Worm (Caenorhabditis elegans) whole organism, L4 larva: ENCODE results near the gene R08A2.7.

ENCODE experiments used
- T20F7.1 ChIP-seq: fragments of 200-800 bp; sonication (Bioruptor generic); optimal IDR thresholded peaks from 2 replicates; lab custom pipeline; 2018; ENCODE audit warnings: mild to moderate bottlenecking, missing genetic modification characterization, missing compliant biosample characterization
- ceh-82 ChIP-seq: sonication (generic microtip); optimal IDR thresholded peaks from 2 replicates; lab custom pipeline; 2017; ENCODE audit warnings: missing biosample characterization, missing genetic modification characterization
- dpl-1 ChIP-seq: fragments of 150-350 bp; optimal IDR thresholded peaks from 2 replicates; lab custom pipeline; 2014; ENCODE audit warnings: missing biosample characterization, missing genetic modification reagents, missing genetic modification characterization
- fos-1 ChIP-seq: fragments of 150-350 bp; optimal IDR thresholded peaks from 2 replicates; lab custom pipeline; 2014; ENCODE audit warnings: missing biosample characterization, missing genetic modification characterization
- lin-39 ChIP-seq: fragments of 150-350 bp; optimal IDR thresholded peaks from 2 replicates; lab custom pipeline; 2014; ENCODE audit warnings: missing biosample characterization, missing genetic modification reagents, missing genetic modification characterization
- madf-5 ChIP-seq, 2 experiments: fragments of 200-800 bp; sonication (Bioruptor generic); IDR thresholded peaks; 2 replicates each; pipeline ENCODE4 v1.3.6; 2022; ENCODE audit warnings: missing compliant biosample characterization in 2 of 2, missing genetic modification characterization in 2 of 2
- mdl-1 ChIP-seq, 2 experiments: fragments of 150-350 bp in 1 of 2; sonication (generic microtip) in 1 of 2; optimal IDR thresholded peaks; 2 replicates each; lab custom pipeline; 2014 to 2017; ENCODE audit warnings: missing biosample characterization in 2 of 2, missing genetic modification characterization in 2 of 2
- nhr-11 ChIP-seq: fragments of 150-350 bp; optimal IDR thresholded peaks from 2 replicates; lab custom pipeline; 2014; ENCODE audit warnings: missing biosample characterization, missing genetic modification characterization
- nhr-42 ChIP-seq: fragments of 200-800 bp; sonication (Bioruptor generic); IDR thresholded peaks from 2 replicates; pipeline ENCODE4 v1.3.6; 2022; ENCODE audit warnings: missing genetic modification characterization, missing compliant biosample characterization
- skn-1 ChIP-seq: fragments of 150-350 bp; optimal IDR thresholded peaks from 2 replicates; lab custom pipeline; 2014; ENCODE audit warnings: missing biosample characterization, missing genetic modification characterization
- tag-97 ChIP-seq: fragments of 200-800 bp; sonication (Bioruptor generic); IDR thresholded peaks from 2 replicates; pipeline ENCODE4 v1.3.6; 2022; ENCODE audit warnings: missing genetic modification characterization, missing compliant biosample characterization
- unc-62 ChIP-seq, 3 experiments: fragments of 150-350 bp in 1 of 3; sonication (generic microtip); optimal IDR thresholded peaks in 2 of 3; peaks in 1 of 3; 1 replicate in 1 of 3; 2 replicates in 2 of 3; lab custom pipeline; 2014 to 2017; ENCODE audit warnings: missing biosample characterization in 3 of 3, missing genetic modification characterization in 3 of 3, missing genetic modification reagents in 3 of 3, missing genotype in 1 of 3
- zag-1 ChIP-seq: fragments of 150-350 bp; optimal IDR thresholded peaks from 2 replicates; lab custom pipeline; 2014; ENCODE audit warnings: missing biosample characterization, missing genetic modification characterization
- zfp-2 ChIP-seq: sonication (generic microtip); optimal IDR thresholded peaks from 2 replicates; lab custom pipeline; 2016; ENCODE audit warnings: mild to moderate bottlenecking, missing genetic modification characterization, missing compliant biosample characterization

ce11 chrV:14712316-14712715 is 10.8 kb upstream of the R08A2.7 start, which contains the start of gene R08A2.5:
- TF ChIP-seq mdl-1 (tag; optimal IDR thresholded peaks at IDR 0.05; lab: Kevin White, UChicago) (no peak), zag-1 (tag; lab: Kevin White, UChicago) (no peak), nhr-11 (no peak), fos-1 (tag; lab: Kevin White, UChicago) (no peak), dpl-1 (GFP tag; lab: Kevin White, UChicago) (no peak), tag-97 (GFP tag; lab: Robert Waterston, UW) (no peak), skn-1 (no peak), T20F7.1 (GFP tag; lab: Kevin White, UChicago) (no peak), nhr-42 (no peak), unc-62 (GFP tag; optimal IDR thresholded peaks at IDR 0.05 in 1 of 2; lab: Kevin White, UChicago) (no peak), unc-62 (tag; optimal IDR thresholded peaks at IDR 0.05; lab: Kevin White, UChicago) (no peak), madf-5 (GFP tag; IDR thresholded peaks at IDR 0.05; lab: Robert Waterston, UW) (no peak), zfp-2 (tag; lab: Kevin White, UChicago) (no peak), ceh-82 (tag; lab: Kevin White, UChicago) (no peak), lin-39 (tag; lab: Kevin White, UChicago) (no peak)
